Fruit fly (Drosophila melanogaster) whole organism, embryonic: ENCODE measurements around the gene CG14854.
A peak's percentile ranks its signal among the peaks of the same experiment; 100 is the strongest.

ENCODE experiments used
- Antp ChIP-seq: fragments of 200-800 bp; sonication (Bioruptor generic); optimal IDR thresholded peaks from 3 replicates; lab custom pipeline; 2016; ENCODE audit warnings: missing biosample characterization, missing genetic modification characterization
- CG10267 ChIP-seq: fragments of 200-800 bp; sonication (Bioruptor generic); optimal IDR thresholded peaks from 2 replicates; lab custom pipeline; 2018; ENCODE audit warnings: missing biosample characterization, mild to moderate bottlenecking, missing genetic modification characterization, moderate library complexity
- CG10462 ChIP-seq: fragments of 200-800 bp; sonication (Bioruptor generic); optimal IDR thresholded peaks from 2 replicates; lab custom pipeline; 2016; ENCODE audit warnings: missing biosample characterization, missing genetic modification characterization
- CG11456 ChIP-seq: fragments of 200-800 bp; sonication (Bioruptor generic); IDR thresholded peaks from 3 replicates; pipeline ENCODE4 v1.3.6; 2022; ENCODE audit warnings: missing biosample characterization, missing genetic modification characterization
- CG12659 ChIP-seq: fragments of 200-800 bp; sonication (Bioruptor generic); optimal IDR thresholded peaks from 3 replicates; lab custom pipeline; 2017; ENCODE audit warnings: mild to moderate bottlenecking, missing biosample characterization, missing genetic modification reagents, missing genetic modification characterization
- CG15269 ChIP-seq: fragments of 200-800 bp; sonication (Bioruptor generic); optimal IDR thresholded peaks from 2 replicates; lab custom pipeline; 2018; ENCODE audit warnings: missing biosample characterization, mild to moderate bottlenecking, missing genetic modification characterization, moderate library complexity
- CG15479 ChIP-seq: fragments of 200-800 bp; sonication (Bioruptor generic); optimal IDR thresholded peaks from 3 replicates; lab custom pipeline; 2019; ENCODE audit warnings: missing biosample characterization, mild to moderate bottlenecking, missing genetic modification characterization, moderate library complexity
- CG15696 ChIP-seq: fragments of 200-800 bp; sonication (Bioruptor generic); optimal IDR thresholded peaks from 2 replicates; lab custom pipeline; 2019; ENCODE audit warnings: missing biosample characterization, mild to moderate bottlenecking, missing genetic modification characterization, moderate library complexity
- CG16863 ChIP-seq: fragments of 200-800 bp; sonication (Bioruptor generic); optimal IDR thresholded peaks from 3 replicates; lab custom pipeline; 2016; ENCODE audit warnings: missing biosample characterization, missing genetic modification characterization
- CG2120 ChIP-seq: fragments of 200-800 bp; sonication (Bioruptor generic); optimal IDR thresholded peaks from 3 replicates; lab custom pipeline; 2016; ENCODE audit warnings: missing biosample characterization, missing genetic modification characterization
- CG2202 ChIP-seq: fragments of 200-800 bp; sonication (Bioruptor generic); optimal IDR thresholded peaks from 2 replicates; lab custom pipeline; 2018; ENCODE audit warnings: missing biosample characterization, mild to moderate bottlenecking, missing genetic modification characterization
- CG31224 ChIP-seq: fragments of 200-800 bp; sonication (Bioruptor generic); IDR thresholded peaks from 2 replicates; pipeline ENCODE4 v1.3.6; 2022; ENCODE audit warnings: missing biosample characterization, missing genetic modification characterization
- CG32767 ChIP-seq: fragments of 200-800 bp; sonication (Bioruptor generic); IDR thresholded peaks from 2 replicates; pipeline ENCODE4 v1.3.6; 2022; ENCODE audit warnings: missing biosample characterization, missing genetic modification characterization
- CG42726 ChIP-seq: fragments of 200-800 bp; sonication (Bioruptor generic); IDR thresholded peaks from 2 replicates; pipeline ENCODE4 v1.3.6; 2022; ENCODE audit warnings: missing biosample characterization, missing genetic modification characterization; ENCODE audit not compliant: partially characterized antibody
- CG7372 ChIP-seq: fragments of 200-800 bp; sonication (Bioruptor generic); IDR thresholded peaks from 2 replicates; pipeline ENCODE4 v1.3.6; 2022; ENCODE audit warnings: missing biosample characterization, missing genetic modification characterization
- CG8478 ChIP-seq: fragments of >200 bp; optimal IDR thresholded peaks from 2 replicates; lab custom pipeline; 2018
- CG9817 ChIP-seq: fragments of 200-800 bp; sonication (Bioruptor generic); optimal IDR thresholded peaks from 2 replicates; lab custom pipeline; 2018; ENCODE audit warnings: missing biosample characterization, mild to moderate bottlenecking, missing genetic modification characterization, moderate library complexity
- Dad ChIP-seq: fragments of 200-800 bp; sonication (Bioruptor generic); optimal IDR thresholded peaks from 3 replicates; lab custom pipeline; 2016; ENCODE audit warnings: missing biosample characterization, missing genetic modification characterization
- Ets97D ChIP-seq: fragments of 200-800 bp; sonication (Bioruptor generic); optimal IDR thresholded peaks from 3 replicates; lab custom pipeline; 2016; ENCODE audit warnings: missing biosample characterization, missing genetic modification characterization
- HLHmδ ChIP-seq: fragments of 200-800 bp; sonication (Bioruptor generic); optimal IDR thresholded peaks from 2 replicates; lab custom pipeline; 2018; ENCODE audit warnings: missing biosample characterization, mild to moderate bottlenecking, missing genetic modification characterization, moderate library complexity
- HmgD ChIP-seq: fragments of 200-800 bp; sonication (Bioruptor generic); optimal IDR thresholded peaks from 3 replicates; lab custom pipeline; 2016; ENCODE audit warnings: missing biosample characterization, missing genetic modification characterization
- Lhr ChIP-seq: fragments of 200-800 bp; sonication (Bioruptor generic); optimal IDR thresholded peaks from 3 replicates; lab custom pipeline; 2017; ENCODE audit warnings: mild to moderate bottlenecking, missing biosample characterization, missing genetic modification reagents, missing genetic modification characterization
- Six4 ChIP-seq: fragments of 200-800 bp; sonication (Bioruptor generic); optimal IDR thresholded peaks from 2 replicates; lab custom pipeline; 2016; ENCODE audit warnings: missing biosample characterization, missing genetic modification characterization
- Spps ChIP-seq: fragments of 200-800 bp; sonication (Bioruptor generic); optimal IDR thresholded peaks from 2 replicates; lab custom pipeline; 2018; ENCODE audit warnings: missing biosample characterization, mild to moderate bottlenecking, missing genetic modification characterization
- Ssrp ChIP-seq: fragments of 200-800 bp; sonication (Bioruptor generic); optimal IDR thresholded peaks from 2 replicates; lab custom pipeline; 2018; ENCODE audit warnings: missing biosample characterization, mild to moderate bottlenecking, missing genetic modification characterization, moderate library complexity
- ab ChIP-seq: fragments of 200-800 bp; sonication (Bioruptor generic); optimal IDR thresholded peaks from 2 replicates; lab custom pipeline; 2016; ENCODE audit warnings: missing biosample characterization, missing genetic modification characterization
- aop ChIP-seq: fragments of 200-800 bp; sonication (Bioruptor generic); IDR thresholded peaks from 2 replicates; pipeline ENCODE4 v1.3.6; 2022; ENCODE audit warnings: missing biosample characterization, missing genetic modification characterization
- ara ChIP-seq: fragments of 200-800 bp; sonication (Bioruptor generic); IDR thresholded peaks from 2 replicates; pipeline ENCODE4 v1.3.6; 2022; ENCODE audit warnings: missing biosample characterization, missing genetic modification characterization
- bbx ChIP-seq: fragments of 200-800 bp; sonication (Bioruptor generic); IDR thresholded peaks from 2 replicates; pipeline ENCODE4 v1.3.6; 2022; ENCODE audit warnings: missing biosample characterization, missing genetic modification characterization; ENCODE audit not compliant: partially characterized antibody
- chif ChIP-seq, 2 experiments: fragments of 200-800 bp; sonication (Bioruptor generic); optimal IDR thresholded peaks; 3 replicates each; lab custom pipeline; 2016; ENCODE audit warnings: missing biosample characterization in 2 of 2, missing genetic modification characterization in 2 of 2
- chn ChIP-seq: fragments of 200-800 bp; sonication (Bioruptor generic); optimal IDR thresholded peaks from 2 replicates; lab custom pipeline; 2016; ENCODE audit warnings: missing biosample characterization, missing genetic modification characterization
- ci ChIP-seq: fragments of 200-800 bp; sonication (Bioruptor generic); IDR thresholded peaks from 3 replicates; pipeline ENCODE4 v1.3.6; 2022; ENCODE audit warnings: missing biosample characterization, missing genetic modification characterization
- dan ChIP-seq: fragments of 200-800 bp; sonication (Bioruptor generic); IDR thresholded peaks from 2 replicates; pipeline ENCODE4 v1.3.6; 2022; ENCODE audit warnings: missing biosample characterization, missing genetic modification characterization
- dati ChIP-seq: fragments of 200-800 bp; sonication (Bioruptor generic); IDR thresholded peaks from 2 replicates; pipeline ENCODE4 v1.3.6; 2022; ENCODE audit warnings: missing biosample characterization, missing genetic modification characterization
- dm ChIP-seq: fragments of 200-800 bp; sonication (Bioruptor generic); optimal IDR thresholded peaks from 3 replicates; lab custom pipeline; 2016; ENCODE audit warnings: missing biosample characterization, missing genetic modification characterization
- dmrt11E ChIP-seq: fragments of 200-800 bp; sonication (Bioruptor generic); optimal IDR thresholded peaks from 3 replicates; lab custom pipeline; 2018; ENCODE audit warnings: missing biosample characterization, mild to moderate bottlenecking, missing genetic modification characterization, moderate library complexity
- dpn ChIP-seq, 2 experiments: fragments of 200-800 bp; sonication (Bioruptor generic); optimal IDR thresholded peaks; 3 replicates each; lab custom pipeline; 2016; ENCODE audit warnings: missing biosample characterization in 2 of 2, missing genetic modification characterization in 2 of 2
- esg ChIP-seq: fragments of 200-800 bp; sonication (Bioruptor generic); conservative IDR thresholded peaks from 2 replicates; pipeline ENCODE4 v1.3.6; 2022; ENCODE audit warnings: missing biosample characterization, missing genetic modification characterization
- eve ChIP-seq, 2 experiments: fragments of >200 bp; optimal IDR thresholded peaks; 2 replicates each; lab custom pipeline; 2017; ENCODE audit warnings: missing biosample characterization in 2 of 2, missing genetic modification characterization in 2 of 2
- ftz-f1 ChIP-seq: fragments of 200-800 bp; sonication (Bioruptor generic); optimal IDR thresholded peaks from 2 replicates; lab custom pipeline; 2016; ENCODE audit warnings: missing biosample characterization, missing genetic modification characterization
- gce ChIP-seq: fragments of 200-800 bp; sonication (Bioruptor generic); IDR thresholded peaks from 3 replicates; pipeline ENCODE4 v1.3.6; 2022; ENCODE audit warnings: missing biosample characterization, missing genetic modification characterization
- gem ChIP-seq: fragments of 200-800 bp; sonication (Bioruptor generic); optimal IDR thresholded peaks from 2 replicates; lab custom pipeline; 2019; ENCODE audit warnings: missing biosample characterization, mild to moderate bottlenecking, missing genetic modification characterization, moderate library complexity
- jumu ChIP-seq: fragments of 200-800 bp; sonication (Bioruptor generic); optimal IDR thresholded peaks from 3 replicates; lab custom pipeline; 2016; ENCODE audit warnings: missing biosample characterization, missing genetic modification characterization
- prd ChIP-seq, 3 experiments: fragments of >200 bp in 2 of 3; fragments of 200-800 bp in 1 of 3; sonication (Bioruptor generic) in 1 of 3; optimal IDR thresholded peaks in 2 of 3; IDR thresholded peaks in 1 of 3; 2 replicates in 2 of 3; 3 replicates in 1 of 3; pipeline versions ENCODE4 v1.3.6 to Lab custom; 2017 to 2022; ENCODE audit warnings: missing biosample characterization in 1 of 3, missing genetic modification characterization in 1 of 3
- row ChIP-seq: fragments of 200-800 bp; sonication (Bioruptor generic); IDR thresholded peaks from 3 replicates; pipeline ENCODE4 v1.3.6; 2022; ENCODE audit warnings: missing biosample characterization, missing genetic modification characterization
- salm ChIP-seq: fragments of 200-800 bp; sonication (Bioruptor generic); optimal IDR thresholded peaks from 2 replicates; lab custom pipeline; 2018; ENCODE audit warnings: missing biosample characterization, mild to moderate bottlenecking, missing genetic modification characterization
- sc ChIP-seq, 3 experiments: fragments of >200 bp in 2 of 3; fragments of 200-800 bp in 1 of 3; sonication (Bioruptor generic) in 1 of 3; optimal IDR thresholded peaks; 2 replicates in 2 of 3; 3 replicates in 1 of 3; lab custom pipeline; 2017; ENCODE audit warnings: mild to moderate bottlenecking in 1 of 3, missing biosample characterization in 1 of 3, missing genetic modification characterization in 1 of 3, missing genetic modification reagents in 1 of 3
- slbo ChIP-seq: fragments of 200-800 bp; sonication (Bioruptor generic); IDR thresholded peaks from 2 replicates; pipeline ENCODE4 v1.3.6; 2022; ENCODE audit warnings: missing biosample characterization, missing genetic modification characterization
- sob ChIP-seq: fragments of 200-800 bp; sonication (Bioruptor generic); IDR thresholded peaks from 2 replicates; pipeline ENCODE4 v1.3.6; 2022; ENCODE audit warnings: missing biosample characterization, missing genetic modification characterization

Gene CG14854

dm6 chr3R:14608892-14609692, 49.2 kb upstream of the CG14854 start, which contains the start of gene CG14853 (continued):
- TF ChIP-seq CG10462 (peak; percentile 84), CG8478 (lab: Kevin White, UChicago) (no peak), HmgD (no peak), jumu (no peak), chn (GFP tag; lab: Kevin White, UChicago) (peak; percentile 14), row (GFP tag; lab: Robert Waterston, UW) (peak; percentile 85), dpn (GFP tag; optimal IDR thresholded peaks at IDR 0.05; lab: Kevin White, UChicago) (peak in 1 of 2 experiments; percentile 84), CG7372 (GFP tag; lab: Robert Waterston, UW) (peak; percentile 67), bbx (GFP tag; lab: Robert Waterston, UW) (no peak), chif (GFP tag; optimal IDR thresholded peaks at IDR 0.05; lab: Kevin White, UChicago) (peak; percentile 4 to 14), CG9817 (tag; lab: Kevin White, UChicago) (peak; percentile 48), Spps (tag; lab: Kevin White, UChicago) (no peak), Antp (GFP tag; lab: Kevin White, UChicago) (no peak), CG11456 (peak; percentile 72), CG32767 (peak; percentile 81), Ets97D (GFP tag; lab: Kevin White, UChicago) (peak; percentile 97), esg (peak; percentile 83), dati (peak; percentile 43), Dad (GFP tag; lab: Kevin White, UChicago) (no peak), CG31224 (GFP tag; lab: Robert Waterston, UW) (peak; percentile 7; the same call in 1 of the 2 replicates), ci (GFP tag; lab: Robert Waterston, UW) (peak; percentile 88), gem (tag; lab: Kevin White, UChicago) (peak; percentile 89), HLHmδ (GFP tag; lab: Kevin White, UChicago) (peak; percentile 81), salm (tag; lab: Kevin White, UChicago) (no peak), dm (GFP tag; lab: Kevin White, UChicago) (no peak), sc (optimal IDR thresholded peaks at IDR 0.05; lab: Kevin White, UChicago) (no peak), sc (GFP tag; optimal IDR thresholded peaks at IDR 0.05; lab: Kevin White, UChicago) (peak; percentile 74), Six4 (GFP tag; lab: Kevin White, UChicago) (peak; percentile 44), slbo (peak; percentile 91), CG15269 (tag; lab: Kevin White, UChicago) (peak; percentile 91), sob (GFP tag; lab: Robert Waterston, UW) (peak; percentile 66), aop (peak; percentile 49; the same call in 1 of the 2 replicates), ftz-f1 (GFP tag; lab: Kevin White, UChicago) (no peak), CG12659 (GFP tag; lab: Kevin White, UChicago) (peak; percentile 93), CG2120 (GFP tag; lab: Kevin White, UChicago) (peak; percentile 77), CG42726 (GFP tag; lab: Robert Waterston, UW) (no peak), Ssrp (tag; lab: Kevin White, UChicago) (peak; percentile 92), gce (peak; percentile 77; the same call in 2 of the 3 replicates), CG16863 (GFP tag; lab: Kevin White, UChicago) (peak; percentile 7), ara (GFP tag; lab: Robert Waterston, UW) (peak; percentile 49; the same call in 1 of the 2 replicates), CG10267 (peak; percentile 68), CG2202 (tag; lab: Kevin White, UChicago) (peak; percentile 12), dmrt11E (peak; percentile 33), eve (GFP tag; optimal IDR thresholded peaks at IDR 0.05; lab: Kevin White, UChicago) (peak in 1 of 2 experiments; percentile 68), ab (GFP tag; lab: Kevin White, UChicago) (no peak), dan (GFP tag; lab: Robert Waterston, UW) (no peak), prd (optimal IDR thresholded peaks at IDR 0.05; lab: Kevin White, UChicago) (no peak), prd (GFP tag; IDR thresholded peaks at IDR 0.05; lab: Robert Waterston, UW) (peak; percentile 78), CG15696 (tag; lab: Kevin White, UChicago) (no peak), CG15479 (GFP tag; lab: Kevin White, UChicago) (peak; percentile 1), Lhr (peak; percentile 22)
